Fruit fly (Drosophila melanogaster): ENCODE results near the gene TotC.

dm6 chr3R:20850395-20851039 is 22.3 kb upstream of the TotC start, which contains the start of gene RpS30:
- TF ChIP-seq CG11617 (GFP tag; optimal IDR thresholded peaks at IDR 0.05) (no peak), bab1 (GFP tag; optimal IDR thresholded peaks at IDR 0.05) (peak; percentile 79), CG7101 (tag; optimal IDR thresholded peaks at IDR 0.05) (peak; percentile 55), kay (GFP tag; ENCODE audit: borderline replicate concordance) (no peak), cic (GFP tag; optimal IDR thresholded peaks at IDR 0.05) (peak; percentile 25), CG14711 (tag; optimal IDR thresholded peaks at IDR 0.05) (peak; percentile 72), CG12768 (GFP tag; optimal IDR thresholded peaks at IDR 0.05) (no peak), ovo (GFP tag; optimal IDR thresholded peaks at IDR 0.05) (no peak), Clk (GFP tag; optimal IDR thresholded peaks at IDR 0.05) (no peak), CG7045 (GFP tag; optimal IDR thresholded peaks at IDR 0.05) (no peak)

Data from whole organism, adult.